Worm (Caenorhabditis elegans) whole organism, L3 larva: ENCODE measurements around the gene rabr-2.

ENCODE experiments used
- R02D3.7 ChIP-seq: fragments of 150-350 bp; optimal IDR thresholded peaks from 2 replicates; lab custom pipeline; 2014; ENCODE audit warnings: missing biosample characterization, missing genetic modification characterization
- ZK546.5 ChIP-seq: sonication (generic microtip); optimal IDR thresholded peaks from 2 replicates; lab custom pipeline; 2017; ENCODE audit warnings: missing biosample characterization, missing genetic modification characterization
- ceh-16 ChIP-seq: sonication (generic microtip); optimal IDR thresholded peaks from 2 replicates; lab custom pipeline; 2017; ENCODE audit warnings: missing biosample characterization, missing genetic modification characterization
- ceh-82 ChIP-seq: fragments of 150-350 bp; optimal IDR thresholded peaks from 2 replicates; lab custom pipeline; 2014; ENCODE audit warnings: missing biosample characterization, missing genetic modification characterization
- ceh-9 ChIP-seq: sonication (generic microtip); optimal IDR thresholded peaks from 2 replicates; lab custom pipeline; 2018; ENCODE audit warnings: missing biosample characterization, missing genetic modification characterization
- daf-12 ChIP-seq: fragments of 150-350 bp; optimal IDR thresholded peaks from 2 replicates; lab custom pipeline; 2014; ENCODE audit warnings: missing biosample characterization, missing genetic modification reagents, missing genetic modification characterization
- elt-2 ChIP-seq: sonication (generic microtip); optimal IDR thresholded peaks from 2 replicates; lab custom pipeline; 2016; ENCODE audit warnings: missing genetic modification reagents, mild to moderate bottlenecking, missing genetic modification characterization, missing compliant biosample characterization
- elt-3 ChIP-seq, 3 experiments: fragments of 150-350 bp in 1 of 3; sonication (generic microtip) in 2 of 3; optimal IDR thresholded peaks; 2 replicates in 2 of 3; 4 replicates in 1 of 3; lab custom pipeline; 2014 to 2017; ENCODE audit warnings: missing biosample characterization in 3 of 3, missing genetic modification characterization in 3 of 3
- eor-1 ChIP-seq, 2 experiments: fragments of 150-350 bp; optimal IDR thresholded peaks; 2 replicates each; lab custom pipeline; 2014 to 2018; ENCODE audit warnings: missing biosample characterization in 2 of 2, missing genetic modification characterization in 2 of 2
- fkh-2 ChIP-seq: fragments of 150-350 bp; optimal IDR thresholded peaks from 2 replicates; lab custom pipeline; 2014; ENCODE audit warnings: missing biosample characterization, missing genetic modification reagents, missing genetic modification characterization
- fos-1 ChIP-seq: fragments of 150-350 bp; optimal IDR thresholded peaks from 2 replicates; lab custom pipeline; 2014; ENCODE audit warnings: missing biosample characterization, missing genetic modification characterization
- jun-1 ChIP-seq: fragments of 150-350 bp; optimal IDR thresholded peaks from 2 replicates; lab custom pipeline; 2014; ENCODE audit warnings: missing biosample characterization, missing genetic modification reagents, missing genetic modification characterization
- lin-15B ChIP-seq: fragments of 150-350 bp; optimal IDR thresholded peaks from 2 replicates; lab custom pipeline; 2014; ENCODE audit warnings: missing biosample characterization, missing genetic modification characterization
- lin-39 ChIP-seq: fragments of 150-350 bp; optimal IDR thresholded peaks from 2 replicates; lab custom pipeline; 2018; ENCODE audit warnings: missing biosample characterization, missing genetic modification reagents, missing genetic modification characterization
- lsy-12 ChIP-seq: sonication (generic microtip); optimal IDR thresholded peaks from 2 replicates; lab custom pipeline; 2016; ENCODE audit warnings: mild to moderate bottlenecking, missing genetic modification characterization, missing compliant biosample characterization
- mdl-1 ChIP-seq: fragments of 150-350 bp; optimal IDR thresholded peaks from 2 replicates; lab custom pipeline; 2014; ENCODE audit warnings: missing biosample characterization, missing genetic modification characterization
- mml-1 ChIP-seq: fragments of 150-350 bp; sonication (generic microtip); optimal IDR thresholded peaks from 3 replicates; lab custom pipeline; 2014; ENCODE audit warnings: missing biosample characterization, missing genetic modification characterization
- nfya-1 ChIP-seq: sonication (generic microtip); optimal IDR thresholded peaks from 2 replicates; lab custom pipeline; 2017; ENCODE audit warnings: missing genetic modification characterization, mild to moderate bottlenecking, missing compliant biosample characterization, antibody characterized with exemption, moderate library complexity; ENCODE audit not compliant: insufficient read depth
- nhr-11 ChIP-seq: fragments of 150-350 bp; optimal IDR thresholded peaks from 2 replicates; lab custom pipeline; 2014; ENCODE audit warnings: missing biosample characterization, missing genetic modification characterization
- nhr-12 ChIP-seq: fragments of 150-350 bp; optimal IDR thresholded peaks from 2 replicates; lab custom pipeline; 2014; ENCODE audit warnings: missing biosample characterization, missing genetic modification characterization
- nhr-23 ChIP-seq: fragments of 150-350 bp; optimal IDR thresholded peaks from 2 replicates; lab custom pipeline; 2014; ENCODE audit warnings: missing biosample characterization, missing genetic modification reagents, missing genetic modification characterization
- nhr-237 ChIP-seq: fragments of 150-350 bp; optimal IDR thresholded peaks from 2 replicates; lab custom pipeline; 2014; ENCODE audit warnings: missing biosample characterization, missing genetic modification characterization
- nhr-25 ChIP-seq: sonication (generic microtip); optimal IDR thresholded peaks from 2 replicates; lab custom pipeline; 2017; ENCODE audit warnings: missing biosample characterization, missing genetic modification characterization
- nhr-28 ChIP-seq: fragments of 150-350 bp; optimal IDR thresholded peaks from 2 replicates; lab custom pipeline; 2014; ENCODE audit warnings: missing biosample characterization, missing genetic modification characterization
- nhr-67 ChIP-seq: fragments of 150-350 bp; optimal IDR thresholded peaks from 2 replicates; lab custom pipeline; 2014; ENCODE audit warnings: missing biosample characterization, missing genetic modification characterization
- pha-4 ChIP-seq: fragments of 150-350 bp; optimal IDR thresholded peaks from 2 replicates; lab custom pipeline; 2014; ENCODE audit warnings: missing biosample characterization, missing genetic modification reagents, missing genetic modification characterization
- skn-1 ChIP-seq: fragments of 150-350 bp; optimal IDR thresholded peaks from 2 replicates; lab custom pipeline; 2014; ENCODE audit warnings: missing biosample characterization, missing genetic modification characterization
- tbx-2 ChIP-seq: sonication (generic microtip); optimal IDR thresholded peaks from 2 replicates; lab custom pipeline; 2016; ENCODE audit warnings: mild to moderate bottlenecking, missing genetic modification characterization, missing compliant biosample characterization
- unc-39 ChIP-seq: sonication (generic microtip); optimal IDR thresholded peaks from 4 replicates; lab custom pipeline; 2017; ENCODE audit warnings: missing biosample characterization, missing genetic modification characterization
- unc-62 ChIP-seq: fragments of 150-350 bp; sonication (generic microtip); optimal IDR thresholded peaks from 4 replicates; lab custom pipeline; 2014; ENCODE audit warnings: missing biosample characterization, missing genetic modification reagents, missing genetic modification characterization
- zag-1 ChIP-seq: fragments of 150-350 bp; optimal IDR thresholded peaks from 2 replicates; lab custom pipeline; 2014; ENCODE audit warnings: missing biosample characterization, missing genetic modification characterization
- ztf-4 ChIP-seq: fragments of 150-350 bp; optimal IDR thresholded peaks from 2 replicates; lab custom pipeline; 2014; ENCODE audit warnings: missing biosample characterization, missing genetic modification characterization

The rabr-2 gene

ce11 chrIV:17463108-17463608 is 20.0 kb downstream of the rabr-2 start, which contains the start of gene F11E6.10:
F11E6.10 (minus strand) TSS chrIV:17463158.
- no peak for TF ChIP-seq fkh-2 (tag; lab: Kevin White, UChicago)

- TF ChIP-seq pha-4 (tag; lab: Kevin White, UChicago) = peak; percentile 92
- no peak for TF ChIP-seq ZK546.5 (tag; lab: Kevin White, UChicago)
- TF ChIP-seq elt-2 (tag; lab: Kevin White, UChicago) = peak; percentile 36
- TF ChIP-seq eor-1 (tag; optimal IDR thresholded peaks at IDR 0.05; lab: Kevin White, UChicago) = no peak
- no peak for TF ChIP-seq jun-1 (tag; lab: Kevin White, UChicago)
- peak; percentile 18 for TF ChIP-seq nhr-23
- TF ChIP-seq ceh-16 = no peak
- no peak for TF ChIP-seq nhr-11 (tag; lab: Kevin White, UChicago)
- no peak for TF ChIP-seq fos-1 (tag; lab: Kevin White, UChicago)
- TF ChIP-seq nfya-1 (tag; lab: Kevin White, UChicago) = peak; percentile 65
- TF ChIP-seq nhr-25 = peak; percentile 10
- no peak for TF ChIP-seq nhr-28 (tag; lab: Kevin White, UChicago)
- no peak for TF ChIP-seq nhr-12
- no peak for TF ChIP-seq daf-12 (tag; lab: Kevin White, UChicago)
- no peak for TF ChIP-seq zag-1 (tag; lab: Kevin White, UChicago)
- no peak for TF ChIP-seq mdl-1 (tag; lab: Kevin White, UChicago)
- TF ChIP-seq tbx-2 = no peak
- TF ChIP-seq mml-1 (tag; lab: Kevin White, UChicago) = no peak
- peak; percentile 27 for TF ChIP-seq lin-15B
- TF ChIP-seq lin-39 (tag; lab: Kevin White, UChicago) = peak; percentile 45
- TF ChIP-seq lsy-12 (tag; lab: Kevin White, UChicago) = no peak
- TF ChIP-seq, all 47 proteins: peak for 7
These were observed 21.9 kb downstream of the rabr-2 start, which contains the start of gene rif-1.1 for ce11 chrIV:17461222-17461707. rif-1.1 (minus strand) TSS chrIV:17461272.

ce11 chrIV:17453996-17454395 is 29.1 kb downstream of the rabr-2 start:
- TF ChIP-seq unc-39 (tag; lab: Kevin White, UChicago) (no peak), unc-62 (GFP tag; lab: Kevin White, UChicago) (no peak), ZK546.5 (tag; lab: Kevin White, UChicago) (no peak), nhr-23 (no peak), nhr-11 (tag; lab: Kevin White, UChicago) (no peak), nhr-12 (no peak), R02D3.7 (no peak), eor-1 (tag; optimal IDR thresholded peaks at IDR 0.05; lab: Kevin White, UChicago) (no peak), skn-1 (tag; lab: Kevin White, UChicago) (no peak), nhr-25 (no peak), elt-3 (tag; optimal IDR thresholded peaks at IDR 0.05; lab: Kevin White, UChicago) (no peak)
- TF ChIP-seq, all 47 proteins: peak for 0

- no peak for TF ChIP-seq nhr-237
- TF ChIP-seq nhr-67 (tag; lab: Kevin White, UChicago) = no peak
- TF ChIP-seq zag-1 (tag; lab: Kevin White, UChicago) = no peak
These were observed 29.9 kb downstream of the rabr-2 start for ce11 chrIV:17453200-17453599.

- TF ChIP-seq nhr-23 (no peak), mml-1 (tag; lab: Kevin White, UChicago) (no peak), ceh-82 (tag; lab: Kevin White, UChicago) (no peak), lsy-12 (tag; lab: Kevin White, UChicago) (no peak), ztf-4 (no peak), zag-1 (tag; lab: Kevin White, UChicago) (no peak)
These were observed 32.7 kb downstream of the rabr-2 start, which contains the start of gene F11E6.8 for ce11 chrIV:17450443-17450842. F11E6.8 (minus strand) TSS chrIV:17450543.

ce11 chrIV:17448319-17448718 is 34.8 kb downstream of the rabr-2 start:
- TF ChIP-seq ceh-82 (tag; lab: Kevin White, UChicago) (no peak), ceh-9 (no peak), pha-4 (tag; lab: Kevin White, UChicago) (peak; percentile 66), lsy-12 (tag; lab: Kevin White, UChicago) (no peak)
- TF ChIP-seq, all 47 proteins: peak for 1
